Worm (Caenorhabditis elegans): ENCODE results near the gene rpc-11.

DNA sequence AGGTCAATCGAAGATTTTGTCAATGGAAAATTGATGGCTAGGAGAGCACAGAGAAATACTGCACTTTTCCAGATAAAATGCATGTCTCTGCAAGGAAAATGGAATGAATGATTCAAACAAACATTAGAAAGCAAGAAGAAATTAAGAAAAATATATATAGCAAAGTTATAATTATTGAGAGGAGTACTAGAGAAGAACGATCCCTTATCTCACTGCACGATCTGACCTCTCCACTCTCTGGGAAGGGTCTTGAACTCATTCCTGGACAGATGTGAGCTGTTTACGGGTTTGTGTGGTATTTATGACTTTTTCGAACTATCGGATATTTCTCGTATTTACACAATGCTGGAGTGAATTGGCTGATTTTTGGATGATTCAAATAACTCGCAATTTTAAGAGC, 20.4 kb upstream of the rpc-11 start, which contains the start of gene Y77E11A.23:
- TF ChIP-seq sea-1 (GFP tag; conservative IDR thresholded peaks at IDR 0.05) (no peak), ama-1 (optimal IDR thresholded peaks at IDR 0.05) (no peak), ets-7 (tag; optimal IDR thresholded peaks at IDR 0.05) (no peak), ceh-36 (tag; optimal IDR thresholded peaks at IDR 0.05) (no peak)

Data from whole organism, early embryonic.